Fruit fly (Drosophila melanogaster): ENCODE results near the gene Gcna.

Gene Gcna

DNA sequence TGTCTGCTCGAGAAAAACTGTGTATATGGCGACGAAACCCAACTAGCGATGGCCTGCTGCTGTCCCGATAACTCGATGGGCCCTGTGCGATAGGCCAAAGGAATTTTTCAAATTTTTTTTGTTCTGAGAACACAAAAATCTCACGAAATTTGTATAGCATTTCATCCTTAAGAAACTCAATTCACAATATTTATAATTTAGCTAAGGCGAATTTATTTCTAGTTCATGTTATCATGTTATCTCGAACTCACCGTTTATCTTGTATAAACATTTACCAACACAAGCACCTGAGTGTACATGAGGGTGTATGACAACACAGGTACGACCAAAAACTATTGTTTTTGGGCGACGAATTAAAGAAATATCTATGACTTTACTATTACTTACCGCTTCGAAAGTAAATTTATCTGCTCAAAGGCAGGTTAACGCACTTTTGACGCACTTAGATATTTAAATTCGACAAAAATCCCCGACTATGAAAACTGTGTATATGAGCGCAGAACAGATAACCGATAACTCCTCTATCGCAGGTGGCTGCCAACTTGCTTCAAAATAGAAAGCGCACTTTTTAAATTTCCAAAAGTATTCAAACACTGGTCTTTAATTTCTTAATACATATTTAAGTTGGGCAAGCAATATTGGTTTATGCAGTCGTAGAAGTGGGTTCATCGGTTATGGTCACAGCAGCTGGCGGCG lies 34.6 kb upstream of the Gcna start, which contains the start of gene arm:
Gene arm, minus strand, starts transcription at position 524 of the 696 bp plus-strand sequence.
- TF ChIP-seq CG4318 (GFP tag; optimal IDR thresholded peaks at IDR 0.05) (no peak), CG6163 (GFP tag; IDR thresholded peaks at IDR 0.05) (no peak), pdm3 (GFP tag; optimal IDR thresholded peaks at IDR 0.05) (peak; percentile 42), CG3032 (tag; optimal IDR thresholded peaks at IDR 0.05) (no peak), CG8632 (GFP tag; optimal IDR thresholded peaks at IDR 0.05) (no peak), Smox (GFP tag; optimal IDR thresholded peaks at IDR 0.05) (no peak), Blimp-1 (GFP tag; optimal IDR thresholded peaks at IDR 0.05) (no peak), CG16779 (tag; optimal IDR thresholded peaks at IDR 0.05) (no peak), Met (GFP tag; optimal IDR thresholded peaks at IDR 0.05) (no peak), Sox15 (GFP tag; optimal IDR thresholded peaks at IDR 0.05) (no peak), lz (GFP tag; optimal IDR thresholded peaks at IDR 0.05) (no peak), eg (GFP tag; IDR thresholded peaks at IDR 0.05) (no peak), acj6 (GFP tag; optimal IDR thresholded peaks at IDR 0.05) (no peak), fd85E (GFP tag; optimal IDR thresholded peaks at IDR 0.05) (no peak), Hr38 (GFP tag; optimal IDR thresholded peaks at IDR 0.05) (no peak), CG9139 (GFP tag; optimal IDR thresholded peaks at IDR 0.05) (no peak), fkh (GFP tag; optimal IDR thresholded peaks at IDR 0.05) (peak; percentile 36), cyc (GFP tag; optimal IDR thresholded peaks at IDR 0.05) (peak; percentile 12), Ets21C (GFP tag; optimal IDR thresholded peaks at IDR 0.05) (no peak), vri (GFP tag; optimal IDR thresholded peaks at IDR 0.05) (peak; percentile 28), ss (GFP tag; optimal IDR thresholded peaks at IDR 0.05) (no peak), CG11294 (GFP tag; IDR thresholded peaks at IDR 0.05) (no peak), spab (GFP tag; optimal IDR thresholded peaks at IDR 0.05) (no peak), Eip78C (GFP tag) (peak; percentile 40), CG11762 (GFP tag; optimal IDR thresholded peaks at IDR 0.05; ENCODE audit: insufficient read depth) (no peak), Gug (GFP tag; IDR thresholded peaks at IDR 0.05) (no peak), CG34406 (GFP tag; optimal IDR thresholded peaks at IDR 0.05) (peak; percentile 20), esn (GFP tag; optimal IDR thresholded peaks at IDR 0.05) (peak; percentile 31), svp (GFP tag) (peak; percentile 75), Hr39 (GFP tag; optimal IDR thresholded peaks at IDR 0.05) (no peak), CG11902 (GFP tag; optimal IDR thresholded peaks at IDR 0.05) (no peak), CG8319 (GFP tag; optimal IDR thresholded peaks at IDR 0.05) (no peak), CG32006 (GFP tag; optimal IDR thresholded peaks at IDR 0.05) (peak; percentile 18), CG6792 (GFP tag; optimal IDR thresholded peaks at IDR 0.05) (peak; percentile 0), topi (GFP tag; optimal IDR thresholded peaks at IDR 0.05) (peak; percentile 11), Eip75B (GFP tag; optimal IDR thresholded peaks at IDR 0.05) (no peak), achi (GFP tag; optimal IDR thresholded peaks at IDR 0.05) (peak; percentile 23), Sox102F (GFP tag; optimal IDR thresholded peaks at IDR 0.05) (no peak), CG7368 (GFP tag; optimal IDR thresholded peaks at IDR 0.05) (no peak), CG6808 (GFP tag; optimal IDR thresholded peaks at IDR 0.05) (no peak), net (GFP tag; optimal IDR thresholded peaks at IDR 0.05) (no peak), Ets96B (tag; optimal IDR thresholded peaks at IDR 0.05) (no peak), CG10669 (GFP tag; optimal IDR thresholded peaks at IDR 0.05) (no peak), CG3919 (GFP tag; optimal IDR thresholded peaks at IDR 0.05) (no peak), Sox14 (GFP tag; optimal IDR thresholded peaks at IDR 0.05) (no peak), CG31627 (GFP tag; optimal IDR thresholded peaks at IDR 0.05) (peak; percentile 0), Eip93F (GFP tag; optimal IDR thresholded peaks at IDR 0.05) (peak; percentile 22), CG8119 (GFP tag; IDR thresholded peaks at IDR 0.05) (no peak), dsx (GFP tag; optimal IDR thresholded peaks at IDR 0.05; ENCODE audit: poor library complexity, severe bottlenecking) (no peak), salr (GFP tag; optimal IDR thresholded peaks at IDR 0.05) (no peak), CG1621 (tag; optimal IDR thresholded peaks at IDR 0.05) (no peak), CG6854 (GFP tag; optimal IDR thresholded peaks at IDR 0.05) (no peak)

Measured in whole organism, prepupa.